Worm (Caenorhabditis elegans): ENCODE measurements around the gene Y77E11A.12.

Y77E11A.12 gene

DNA sequence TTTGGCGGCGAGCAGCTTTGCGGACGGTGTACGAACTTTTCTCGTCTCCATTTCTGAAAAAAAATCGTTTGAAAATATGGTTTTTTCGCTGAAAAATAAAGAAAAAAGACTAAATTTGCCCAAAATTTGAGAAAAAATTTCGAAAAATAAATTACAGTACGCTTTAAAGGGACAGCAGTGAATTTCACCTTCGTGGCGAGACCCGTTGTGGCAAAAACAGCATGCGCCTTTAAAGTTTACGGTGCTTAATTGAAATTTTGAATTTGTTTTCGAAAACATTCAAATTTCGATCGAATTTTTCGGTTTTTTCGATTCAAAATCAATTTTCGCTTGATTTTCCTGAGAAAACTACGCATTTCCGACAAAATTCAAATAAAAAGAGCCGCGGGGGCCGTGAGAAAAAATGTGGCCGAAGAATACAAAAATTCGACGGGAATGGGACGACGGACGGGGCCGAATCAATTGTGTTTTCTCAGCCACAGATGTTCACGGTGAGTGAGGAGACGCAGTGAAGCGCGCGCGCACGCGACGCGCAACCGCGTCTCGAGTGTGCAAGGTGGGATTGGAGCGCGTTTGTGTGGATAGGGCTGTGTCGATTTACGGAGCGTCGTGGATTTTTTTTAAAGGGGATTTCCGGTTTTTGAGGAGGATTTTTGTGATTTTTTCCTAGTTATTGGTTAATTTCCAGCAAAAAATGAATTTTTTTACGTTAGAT, 55.0 kb downstream of the Y77E11A.12 start, which contains the start of gene Y77E11A.7 (continued):
- TF ChIP-seq snpc-4 (GFP tag; optimal IDR thresholded peaks at IDR 0.05) (no peak), snpc-4 (tag; optimal IDR thresholded peaks at IDR 0.05) (peak in 2 of 4 experiments; percentile 42 to 57), D2030.7 (GFP tag; IDR thresholded peaks at IDR 0.05) (peak; percentile 73), ztf-26 (tag; optimal IDR thresholded peaks at IDR 0.05) (no peak), ceh-58 (GFP tag; IDR thresholded peaks at IDR 0.05) (no peak), T07F8.4 (tag; optimal IDR thresholded peaks at IDR 0.05) (no peak), ekl-4 (GFP tag; IDR thresholded peaks at IDR 0.05) (peak; percentile 50; the same call in 1 of the 2 replicates), dpl-1 (GFP tag; optimal IDR thresholded peaks at IDR 0.05) (no peak), mcd-1 (GFP tag; IDR thresholded peaks at IDR 0.05) (peak; percentile 93), nhr-80 (tag; optimal IDR thresholded peaks at IDR 0.05) (peak; percentile 86), F10E7.11 (tag; optimal IDR thresholded peaks at IDR 0.05) (no peak), gei-17 (GFP tag; optimal IDR thresholded peaks at IDR 0.05) (peak; percentile 4), rpc-1 (optimal IDR thresholded peaks at IDR 0.05) (no peak), rpc-1 (tag; optimal IDR thresholded peaks at IDR 0.05) (no peak), F39B2.1 (GFP tag; IDR thresholded peaks at IDR 0.05) (no peak), Y67H2A.10 (GFP tag; conservative IDR thresholded peaks at IDR 0.05) (peak; percentile 61), nfya-2 (GFP tag; IDR thresholded peaks at IDR 0.05) (no peak), hmg-1.2 (GFP tag; IDR thresholded peaks at IDR 0.05) (peak; percentile 70; the same call in 1 of the 2 replicates), nhr-179 (tag; optimal IDR thresholded peaks at IDR 0.05) (no peak), pbrm-1 (GFP tag; IDR thresholded peaks at IDR 0.05) (peak; percentile 48; the same call in 1 of the 2 replicates), egl-44 (GFP tag; IDR thresholded peaks at IDR 0.05) (no peak), C17E4.6 (GFP tag; IDR thresholded peaks at IDR 0.05) (no peak), ceh-40 (GFP tag; IDR thresholded peaks at IDR 0.05) (no peak), egl-18 (GFP tag; IDR thresholded peaks at IDR 0.05) (no peak), chd-7 (tag; optimal IDR thresholded peaks at IDR 0.05) (no peak), madf-10 (tag; optimal IDR thresholded peaks at IDR 0.05) (peak; percentile 77), madf-6 (GFP tag; IDR thresholded peaks at IDR 0.05) (peak; percentile 96), F57A8.1 (GFP tag; optimal IDR thresholded peaks at IDR 0.05) (no peak), F49E8.2 (tag; optimal IDR thresholded peaks at IDR 0.05; ENCODE audit: insufficient read depth) (peak; percentile 53), Y56A3A.18 (GFP tag; IDR thresholded peaks at IDR 0.05) (no peak), aptf-3 (GFP tag; IDR thresholded peaks at IDR 0.05) (no peak), F55B11.4 (tag; optimal IDR thresholded peaks at IDR 0.05; ENCODE audit: borderline replicate concordance, insufficient read depth) (no peak), lin-35 (GFP tag; optimal IDR thresholded peaks at IDR 0.05) (peak in 1 of 3 experiments; percentile 82), atf-7 (tag; optimal IDR thresholded peaks at IDR 0.05) (no peak), madf-8 (GFP tag; conservative IDR thresholded peaks at IDR 0.05) (peak; percentile 88), lsy-27 (tag; optimal IDR thresholded peaks at IDR 0.05; ENCODE audit: borderline replicate concordance, insufficient read depth) (no peak), dpff-1 (tag; optimal IDR thresholded peaks at IDR 0.05) (no peak), nhr-90 (tag; optimal IDR thresholded peaks at IDR 0.05) (no peak), snpc-3.4 (tag; optimal IDR thresholded peaks at IDR 0.05) (peak; percentile 14), zfh-2 (GFP tag; conservative IDR thresholded peaks at IDR 0.05) (peak; percentile 98), nfya-1 (tag; optimal IDR thresholded peaks at IDR 0.05; ENCODE audit: borderline replicate concordance, insufficient read depth) (no peak), cebp-2 (GFP tag; IDR thresholded peaks at IDR 0.05) (no peak), ama-1 (optimal IDR thresholded peaks at IDR 0.05) (no peak), ama-1 (GFP tag; optimal IDR thresholded peaks at IDR 0.05) (no peak), B0019.2 (GFP tag; conservative IDR thresholded peaks at IDR 0.05) (no peak), T26A5.8 (tag; optimal IDR thresholded peaks at IDR 0.05) (no peak), attf-5 (GFP tag; optimal IDR thresholded peaks at IDR 0.05) (peak; percentile 99), F52B5.7 (tag; optimal IDR thresholded peaks at IDR 0.05) (no peak), let-526 (GFP tag; IDR thresholded peaks at IDR 0.05) (no peak)

All from whole organism, young adult.